Worm (Caenorhabditis elegans) whole organism, late embryonic: ENCODE data around the gene C10G8.4.

Experiments
- C08G9.2 ChIP-seq: sonication (generic microtip); optimal IDR thresholded peaks from 2 replicates; lab custom pipeline; 2016; ENCODE audit warnings: mild to moderate bottlenecking, missing genetic modification characterization, moderate library complexity, missing compliant biosample characterization
- ama-1 ChIP-seq: fragments of 150-350 bp; optimal IDR thresholded peaks from 2 replicates; lab custom pipeline; 2014
- ceh-22 ChIP-seq: sonication (generic microtip); optimal IDR thresholded peaks from 2 replicates; lab custom pipeline; 2017; ENCODE audit warnings: missing biosample characterization, missing genetic modification characterization
- elt-2 ChIP-seq: sonication (generic microtip); optimal IDR thresholded peaks from 2 replicates; lab custom pipeline; 2016; ENCODE audit warnings: missing genetic modification reagents, missing genetic modification characterization, missing compliant biosample characterization
- elt-4 ChIP-seq: sonication (generic microtip); optimal IDR thresholded peaks from 2 replicates; lab custom pipeline; 2016; ENCODE audit warnings: missing genetic modification characterization, missing compliant biosample characterization
- ets-4 ChIP-seq: sonication (generic microtip); optimal IDR thresholded peaks from 2 replicates; lab custom pipeline; 2016; ENCODE audit warnings: missing genetic modification characterization, missing compliant biosample characterization
- fkh-10 ChIP-seq: fragments of 150-350 bp; optimal IDR thresholded peaks from 2 replicates; lab custom pipeline; 2014; ENCODE audit warnings: missing biosample characterization, missing genetic modification reagents, missing genetic modification characterization
- lin-11 ChIP-seq: fragments of 200-800 bp; sonication (Bioruptor generic); optimal IDR thresholded peaks from 2 replicates; lab custom pipeline; 2018; ENCODE audit warnings: mild to moderate bottlenecking, missing genetic modification characterization, missing compliant biosample characterization
- madf-2 ChIP-seq: sonication (generic microtip); optimal IDR thresholded peaks from 2 replicates; lab custom pipeline; 2017; ENCODE audit warnings: missing genetic modification characterization, missing compliant biosample characterization
- nhr-11 ChIP-seq: fragments of 150-350 bp; optimal IDR thresholded peaks from 2 replicates; lab custom pipeline; 2014; ENCODE audit warnings: missing biosample characterization, missing genetic modification characterization
- pqm-1 ChIP-seq: sonication (generic microtip); optimal IDR thresholded peaks from 2 replicates; lab custom pipeline; 2016; ENCODE audit warnings: missing genetic modification characterization, missing compliant biosample characterization
- rnt-1 ChIP-seq: sonication (generic microtip); optimal IDR thresholded peaks from 2 replicates; lab custom pipeline; 2016; ENCODE audit warnings: missing genetic modification characterization, missing compliant biosample characterization
- tbx-2 ChIP-seq: sonication (generic microtip); optimal IDR thresholded peaks from 2 replicates; lab custom pipeline; 2016; ENCODE audit warnings: missing genetic modification characterization, missing compliant biosample characterization

DNA sequence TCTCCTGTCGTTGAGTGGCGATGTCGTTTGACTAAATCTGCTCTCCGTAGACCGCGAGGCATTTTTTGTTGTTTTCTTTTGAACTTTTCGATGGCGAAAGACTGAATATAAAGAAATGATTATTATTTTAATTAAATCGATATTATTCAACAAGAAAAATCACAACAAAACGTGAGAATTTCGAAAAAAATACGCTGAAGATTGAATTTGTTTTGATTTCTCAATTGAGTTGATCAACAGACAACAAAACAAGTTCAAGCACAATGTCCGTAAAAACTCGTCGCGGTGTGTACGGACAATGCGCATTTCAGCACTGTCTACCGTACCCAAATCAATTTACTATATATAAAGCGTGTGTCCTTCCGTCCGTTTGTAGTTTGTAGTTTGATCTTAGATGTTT, 33.7 kb upstream of the C10G8.4 start, which contains the start of gene B0238.9:
- no peak for TF ChIP-seq ets-4
- no peak for TF ChIP-seq fkh-10 (GFP tag; lab: Kevin White, UChicago)
- no peak for TF ChIP-seq C08G9.2 (tag; lab: Kevin White, UChicago)
- TF ChIP-seq tbx-2 (tag; lab: Kevin White, UChicago): no peak
- no peak for TF ChIP-seq ama-1
- no peak for TF ChIP-seq rnt-1 (tag; lab: Kevin White, UChicago)
- TF ChIP-seq ceh-22 (tag; lab: Kevin White, UChicago): no peak
- TF ChIP-seq elt-2: no peak
- TF ChIP-seq madf-2 (tag; lab: Kevin White, UChicago): no peak
- TF ChIP-seq pqm-1 (tag; lab: Kevin White, UChicago): no peak
- TF ChIP-seq elt-4 (tag; lab: Kevin White, UChicago): no peak
- no peak for TF ChIP-seq lin-11 (tag; lab: Kevin White, UChicago)
- TF ChIP-seq nhr-11 (tag; lab: Kevin White, UChicago): no peak
